Fruit fly (Drosophila melanogaster) whole organism, pupa: Measurements from ENCODE around the gene meigo.
A peak's percentile ranks its signal among the peaks of the same experiment; 100 is the strongest.

Source experiments
- CG12605 ChIP-seq: fragments of 200-800 bp; sonication (Bioruptor generic); IDR thresholded peaks from 2 replicates; pipeline ENCODE4 v1.3.6; 2022; ENCODE audit warnings: missing biosample characterization, missing genetic modification characterization
- CG15710 ChIP-seq: fragments of 200-800 bp; sonication (Bioruptor generic); optimal IDR thresholded peaks from 2 replicates; lab custom pipeline; 2018; ENCODE audit warnings: missing biosample characterization, mild to moderate bottlenecking, missing genetic modification characterization, moderate library complexity
- CG32121 ChIP-seq: fragments of 200-800 bp; sonication (Bioruptor generic); IDR thresholded peaks from 2 replicates; pipeline ENCODE4 v1.3.6; 2022; ENCODE audit warnings: missing biosample characterization, missing genetic modification characterization
- CG8301 ChIP-seq: fragments of 200-800 bp; sonication (Bioruptor generic); optimal IDR thresholded peaks from 2 replicates; lab custom pipeline; 2018; ENCODE audit warnings: missing biosample characterization, mild to moderate bottlenecking, missing genetic modification characterization
- CG9948 ChIP-seq: fragments of 200-800 bp; sonication (Bioruptor generic); optimal IDR thresholded peaks from 2 replicates; lab custom pipeline; 2018; ENCODE audit warnings: missing biosample characterization, mild to moderate bottlenecking, missing genetic modification characterization, moderate library complexity
- EcR ChIP-seq: fragments of 200-800 bp; sonication (Bioruptor generic); optimal IDR thresholded peaks from 3 replicates; lab custom pipeline; 2019; ENCODE audit warnings: missing biosample characterization, missing genetic modification characterization, mild to moderate bottlenecking, moderate library complexity, missing genetic modification reagents
- Ets98B ChIP-seq: fragments of 200-800 bp; sonication (Bioruptor generic); IDR thresholded peaks from 2 replicates; pipeline ENCODE4 v1.3.6; 2022; ENCODE audit warnings: missing biosample characterization, missing genetic modification characterization
- Pif1A ChIP-seq: fragments of 200-800 bp; sonication (Bioruptor generic); optimal IDR thresholded peaks from 3 replicates; lab custom pipeline; 2016; ENCODE audit warnings: missing biosample characterization, missing genetic modification characterization
- Pif1B ChIP-seq: fragments of 200-800 bp; sonication (Bioruptor generic); optimal IDR thresholded peaks from 3 replicates; lab custom pipeline; 2016; ENCODE audit warnings: missing biosample characterization, missing genetic modification characterization
- fd96Ca ChIP-seq: fragments of 200-800 bp; sonication (Bioruptor generic); IDR thresholded peaks from 3 replicates; pipeline ENCODE4 v1.3.6; 2022; ENCODE audit warnings: missing biosample characterization, missing genetic modification characterization

- TF ChIP-seq CG8301 (no peak), CG32121 (GFP tag; lab: Robert Waterston, UW) (no peak), Ets98B (no peak), CG12605 (GFP tag; lab: Robert Waterston, UW) (no peak), Pif1A (GFP tag; lab: Kevin White, UChicago) (no peak), Pif1B (GFP tag; lab: Kevin White, UChicago) (no peak), EcR (GFP tag; lab: Kevin White, UChicago) (no peak), CG15710 (peak; percentile 37), fd96Ca (GFP tag; lab: Robert Waterston, UW) (no peak), CG9948 (tag; lab: Kevin White, UChicago) (peak; percentile 30)
Measured at dm6 chr3R:21133951-21134350, 4.1 kb upstream of the meigo start, which contains the start of gene Usp8.
